Worm (Caenorhabditis elegans) whole organism, L1 larva: ENCODE data around the gene Y75B7AL.2.

Source experiments
- C04F5.9 ChIP-seq: sonication (generic microtip); optimal IDR thresholded peaks from 2 replicates; lab custom pipeline; 2016; ENCODE audit warnings: missing genetic modification characterization, missing compliant biosample characterization
- C16A3.4 ChIP-seq: fragments of 150-350 bp; optimal IDR thresholded peaks from 2 replicates; lab custom pipeline; 2014; ENCODE audit warnings: missing biosample characterization, missing genetic modification characterization
- F16B12.6 ChIP-seq: fragments of 150-350 bp; optimal IDR thresholded peaks from 2 replicates; lab custom pipeline; 2014; ENCODE audit warnings: missing biosample characterization, missing genetic modification characterization
- ceh-63 ChIP-seq: fragments of 200-800 bp; sonication (Bioruptor generic); optimal IDR thresholded peaks from 2 replicates; lab custom pipeline; 2018; ENCODE audit warnings: mild to moderate bottlenecking, missing genetic modification characterization, missing compliant biosample characterization
- ces-1 ChIP-seq: fragments of 150-350 bp; optimal IDR thresholded peaks from 2 replicates; lab custom pipeline; 2014; ENCODE audit warnings: missing biosample characterization, missing genetic modification reagents, missing genetic modification characterization
- efl-1 ChIP-seq, 4 experiments: fragments of 150-350 bp; optimal IDR thresholded peaks in 3 of 4; peaks in 1 of 4; 1 replicate in 1 of 4; 2 replicates in 3 of 4; lab custom pipeline; 2014; ENCODE audit warnings: missing biosample characterization in 2 of 4, missing genetic modification characterization in 2 of 4, missing genetic modification reagents in 2 of 4
- elt-3 ChIP-seq, 6 experiments: fragments of 150-350 bp in 1 of 6; sonication (generic microtip); optimal IDR thresholded peaks; 2 replicates each; lab custom pipeline; 2017 to 2018; ENCODE audit warnings: missing biosample characterization in 6 of 6, missing genetic modification characterization in 6 of 6, inconsistent platforms in 1 of 6
- fkh-10 ChIP-seq: sonication (generic microtip); optimal IDR thresholded peaks from 2 replicates; lab custom pipeline; 2017; ENCODE audit warnings: missing biosample characterization, missing genetic modification reagents, missing genetic modification characterization
- fos-1 ChIP-seq: fragments of 150-350 bp; optimal IDR thresholded peaks from 2 replicates; lab custom pipeline; 2014; ENCODE audit warnings: missing biosample characterization, missing genetic modification characterization
- hpl-2 ChIP-seq: fragments of 150-350 bp; optimal IDR thresholded peaks from 2 replicates; lab custom pipeline; 2014; ENCODE audit warnings: missing biosample characterization, missing genetic modification reagents, missing genetic modification characterization
- lin-14 ChIP-seq: fragments of 200-800 bp; sonication (Bioruptor generic); optimal IDR thresholded peaks from 2 replicates; lab custom pipeline; 2018; ENCODE audit warnings: mild to moderate bottlenecking, missing genetic modification characterization, moderate library complexity, missing compliant biosample characterization
- nhr-20 ChIP-seq: sonication (generic microtip); optimal IDR thresholded peaks from 2 replicates; lab custom pipeline; 2016; ENCODE audit warnings: mild to moderate bottlenecking, missing genetic modification characterization, missing compliant biosample characterization
- nhr-237 ChIP-seq: fragments of 150-350 bp; optimal IDR thresholded peaks from 2 replicates; lab custom pipeline; 2014; ENCODE audit warnings: missing biosample characterization, missing genetic modification characterization
- nhr-71 ChIP-seq: sonication (generic microtip); optimal IDR thresholded peaks from 2 replicates; lab custom pipeline; 2016; ENCODE audit warnings: mild to moderate bottlenecking, missing genetic modification characterization, moderate library complexity, missing compliant biosample characterization
- nhr-76 ChIP-seq: sonication (generic microtip); optimal IDR thresholded peaks from 2 replicates; lab custom pipeline; 2017; ENCODE audit warnings: missing biosample characterization, missing genetic modification characterization
- nhr-84 ChIP-seq: sonication (generic microtip); optimal IDR thresholded peaks from 2 replicates; lab custom pipeline; 2017; ENCODE audit warnings: missing biosample characterization, missing genetic modification characterization
- nhr-85 ChIP-seq: sonication (generic microtip); peaks from one replicate; lab custom pipeline; 2016; ENCODE audit warnings: missing genetic modification characterization, inconsistent platforms, missing compliant biosample characterization
- nhr-90 ChIP-seq: sonication (generic microtip); optimal IDR thresholded peaks from 2 replicates; lab custom pipeline; 2016; ENCODE audit warnings: mild to moderate bottlenecking, missing genetic modification characterization, missing compliant biosample characterization; ENCODE audit not compliant: poor library complexity
- pag-3 ChIP-seq: sonication (generic microtip); optimal IDR thresholded peaks from 2 replicates; lab custom pipeline; 2017; ENCODE audit warnings: missing genetic modification characterization, mild to moderate bottlenecking, missing compliant biosample characterization, antibody characterized with exemption, borderline replicate concordance; ENCODE audit not compliant: insufficient read depth
- pqm-1 ChIP-seq: sonication (generic microtip); optimal IDR thresholded peaks from 3 replicates; lab custom pipeline; 2017; ENCODE audit warnings: missing biosample characterization, missing genetic modification characterization
- rnt-1 ChIP-seq: sonication (generic microtip); optimal IDR thresholded peaks from 2 replicates; lab custom pipeline; 2016; ENCODE audit warnings: mild to moderate bottlenecking, missing genetic modification characterization, moderate library complexity, missing compliant biosample characterization
- snu-23 ChIP-seq: sonication (generic microtip); optimal IDR thresholded peaks from 2 replicates; lab custom pipeline; 2016; ENCODE audit warnings: missing genetic modification characterization, missing compliant biosample characterization
- swsn-7 ChIP-seq: sonication (generic microtip); optimal IDR thresholded peaks from 2 replicates; lab custom pipeline; 2016; ENCODE audit warnings: missing genetic modification characterization, missing compliant biosample characterization
- tlp-1 ChIP-seq: fragments of 150-350 bp; optimal IDR thresholded peaks from 2 replicates; lab custom pipeline; 2014; ENCODE audit warnings: missing biosample characterization, missing genetic modification characterization
- unc-130 ChIP-seq: fragments of 150-350 bp; optimal IDR thresholded peaks from 2 replicates; lab custom pipeline; 2017; ENCODE audit warnings: missing biosample characterization, missing genetic modification characterization, inconsistent platforms
- unc-30 ChIP-seq: sonication (generic microtip); optimal IDR thresholded peaks from 2 replicates; lab custom pipeline; 2017; ENCODE audit warnings: missing biosample characterization, missing genetic modification characterization
- unc-98 ChIP-seq: fragments of 200-800 bp; sonication (Bioruptor generic); IDR thresholded peaks from 2 replicates; pipeline ENCODE4 v1.3.6; 2022; ENCODE audit warnings: missing genetic modification characterization, missing compliant biosample characterization
- ztf-4 ChIP-seq: fragments of 150-350 bp; optimal IDR thresholded peaks from 2 replicates; lab custom pipeline; 2014; ENCODE audit warnings: missing biosample characterization, missing genetic modification characterization

Y75B7AL.2 gene

ce11 chrV:1351826-1352225 is 6.1 kb downstream of the Y75B7AL.2 start, which contains the start of gene glb-33:
TSS of gene glb-33 (plus strand) at chrV:1352126.
- no peak for TF ChIP-seq tlp-1
- TF ChIP-seq swsn-7 (tag; lab: Kevin White, UChicago) = no peak
- no peak for TF ChIP-seq F16B12.6 (tag; lab: Kevin White, UChicago)
- TF ChIP-seq nhr-237 (tag; lab: Kevin White, UChicago) = no peak
- TF ChIP-seq nhr-71 (tag; lab: Kevin White, UChicago) = no peak

- TF ChIP-seq nhr-85 (tag; lab: Kevin White, UChicago) (no peak), lin-14 (GFP tag; lab: Kevin White, UChicago) (peak; percentile 90), ces-1 (GFP tag; lab: Kevin White, UChicago) (peak; percentile 32)
- TF ChIP-seq, all 84 proteins: peak for 2
These were observed 8.1 kb downstream of the Y75B7AL.2 start for ce11 chrV:1349802-1350201.

ce11 chrV:1342712-1343111 is 15.2 kb downstream of the Y75B7AL.2 start:
- TF ChIP-seq elt-3 (tag; optimal IDR thresholded peaks at IDR 0.05; lab: Kevin White, UChicago) = no peak
- TF ChIP-seq lin-14 (GFP tag; lab: Kevin White, UChicago) = peak; percentile 72

ce11 chrV:1341276-1342050 is 16.5 kb downstream of the Y75B7AL.2 start:
- TF ChIP-seq nhr-20 (tag; lab: Kevin White, UChicago) (no peak), snu-23 (GFP tag; lab: Kevin White, UChicago) (peak; percentile 3), ceh-63 (GFP tag; lab: Kevin White, UChicago) (no peak), lin-14 (GFP tag; lab: Kevin White, UChicago) (peak; percentile 82), nhr-71 (tag; lab: Kevin White, UChicago) (peak; percentile 36), unc-130 (tag; lab: Kevin White, UChicago) (peak; percentile 30), rnt-1 (peak; percentile 57), efl-1 (optimal IDR thresholded peaks at IDR 0.05; lab: Kevin White, UChicago) (no peak), efl-1 (GFP tag; optimal IDR thresholded peaks at IDR 0.05 in 1 of 2; lab: Kevin White, UChicago) (peak in 1 of 2 experiments; percentile 75), nhr-90 (tag; lab: Kevin White, UChicago) (no peak), hpl-2 (no peak), C04F5.9 (tag; lab: Kevin White, UChicago) (no peak), pag-3 (tag; lab: Kevin White, UChicago) (peak; percentile 27), pqm-1 (no peak), nhr-84 (tag; lab: Kevin White, UChicago) (no peak), unc-98 (GFP tag; lab: Robert Waterston, UW) (no peak), fos-1 (no peak), nhr-76 (tag; lab: Kevin White, UChicago) (no peak)

- TF ChIP-seq fkh-10 (GFP tag; lab: Kevin White, UChicago) (peak; percentile 18), ztf-4 (no peak), C16A3.4 (tag; lab: Kevin White, UChicago) (no peak), efl-1 (optimal IDR thresholded peaks at IDR 0.05; lab: Kevin White, UChicago) (no peak), efl-1 (GFP tag; optimal IDR thresholded peaks at IDR 0.05 in 1 of 2; lab: Kevin White, UChicago) (peak in 1 of 2 experiments; percentile 68), pag-3 (tag; lab: Kevin White, UChicago) (no peak), lin-14 (GFP tag; lab: Kevin White, UChicago) (peak; percentile 58), rnt-1 (no peak), ces-1 (GFP tag; lab: Kevin White, UChicago) (no peak)
These were observed 20.2 kb downstream of the Y75B7AL.2 start for ce11 chrV:1337701-1338100.

ce11 chrV:1335896-1336295 is 22.1 kb downstream of the Y75B7AL.2 start:
- no peak for TF ChIP-seq nhr-84 (tag; lab: Kevin White, UChicago)
- no peak for TF ChIP-seq fos-1
- no peak for TF ChIP-seq unc-30
